Worm (Caenorhabditis elegans) whole organism, late embryonic: ENCODE results near the gene Y41E3.18.

ENCODE experiments used
- C08G9.2 ChIP-seq: sonication (generic microtip); optimal IDR thresholded peaks from 2 replicates; lab custom pipeline; 2016; ENCODE audit warnings: mild to moderate bottlenecking, missing genetic modification characterization, moderate library complexity, missing compliant biosample characterization
- C38D4.7 ChIP-seq: fragments of 200-800 bp; sonication (Bioruptor generic); optimal IDR thresholded peaks from 2 replicates; lab custom pipeline; 2018; ENCODE audit warnings: mild to moderate bottlenecking, missing genetic modification characterization, moderate library complexity, missing compliant biosample characterization
- K09A11.1 ChIP-seq: sonication (generic microtip); optimal IDR thresholded peaks from 2 replicates; lab custom pipeline; 2017; ENCODE audit warnings: antibody characterized with exemption, mild to moderate bottlenecking, missing genetic modification characterization, missing compliant biosample characterization; ENCODE audit not compliant: insufficient read depth
- T23F11.4 ChIP-seq: fragments of 200-800 bp; sonication (Bioruptor generic); optimal IDR thresholded peaks from 2 replicates; lab custom pipeline; 2018; ENCODE audit warnings: mild to moderate bottlenecking, missing genetic modification characterization, missing compliant biosample characterization
- ahr-1 ChIP-seq: sonication (generic microtip); optimal IDR thresholded peaks from 2 replicates; lab custom pipeline; 2016; ENCODE audit warnings: missing genetic modification characterization, missing compliant biosample characterization
- ceh-19 ChIP-seq: fragments of 200-800 bp; sonication (Bioruptor generic); optimal IDR thresholded peaks from 2 replicates; lab custom pipeline; 2018; ENCODE audit warnings: mild to moderate bottlenecking, missing genetic modification characterization, missing compliant biosample characterization
- ceh-2 ChIP-seq: sonication (generic microtip); optimal IDR thresholded peaks from 2 replicates; lab custom pipeline; 2016; ENCODE audit warnings: missing genotype, missing genetic modification characterization, missing compliant biosample characterization
- ceh-24 ChIP-seq: sonication (generic microtip); optimal IDR thresholded peaks from 2 replicates; lab custom pipeline; 2016; ENCODE audit warnings: mild to moderate bottlenecking, missing genetic modification characterization, missing compliant biosample characterization
- ceh-45 ChIP-seq: fragments of 200-800 bp; sonication (Bioruptor generic); IDR thresholded peaks from 2 replicates; pipeline ENCODE4 v1.3.6; 2022; ENCODE audit warnings: missing genetic modification reagents, missing genetic modification characterization, missing compliant biosample characterization
- ceh-48 ChIP-seq: sonication (generic microtip); optimal IDR thresholded peaks from 2 replicates; lab custom pipeline; 2016; ENCODE audit warnings: missing genetic modification characterization, inconsistent platforms, missing compliant biosample characterization
- dve-1 ChIP-seq: sonication (generic microtip); optimal IDR thresholded peaks from 2 replicates; lab custom pipeline; 2017; ENCODE audit warnings: antibody characterized with exemption, mild to moderate bottlenecking, missing genetic modification characterization, missing compliant biosample characterization
- elt-4 ChIP-seq: sonication (generic microtip); optimal IDR thresholded peaks from 2 replicates; lab custom pipeline; 2016; ENCODE audit warnings: missing genetic modification characterization, missing compliant biosample characterization
- eyg-1 ChIP-seq: sonication (generic microtip); optimal IDR thresholded peaks from 2 replicates; lab custom pipeline; 2016; ENCODE audit warnings: missing genotype, missing genetic modification characterization, missing compliant biosample characterization
- fax-1 ChIP-seq: sonication (generic microtip); optimal IDR thresholded peaks from 2 replicates; lab custom pipeline; 2016; ENCODE audit warnings: missing genotype, missing genetic modification characterization, missing compliant biosample characterization
- gmeb-2 ChIP-seq: sonication (generic microtip); optimal IDR thresholded peaks from 2 replicates; lab custom pipeline; 2016; ENCODE audit warnings: missing genetic modification characterization, inconsistent platforms, missing compliant biosample characterization
- hlh-13 ChIP-seq: fragments of 200-800 bp; sonication (Bioruptor generic); optimal IDR thresholded peaks from 2 replicates; lab custom pipeline; 2018; ENCODE audit warnings: mild to moderate bottlenecking, missing genetic modification characterization, missing compliant biosample characterization
- hlh-30 ChIP-seq: sonication (generic microtip); optimal IDR thresholded peaks from 2 replicates; lab custom pipeline; 2017; ENCODE audit warnings: antibody characterized with exemption, missing genetic modification characterization, missing compliant biosample characterization; ENCODE audit not compliant: insufficient read depth
- hlh-6 ChIP-seq: sonication (generic microtip); optimal IDR thresholded peaks from 2 replicates; lab custom pipeline; 2016; ENCODE audit warnings: missing genotype, missing genetic modification characterization, missing compliant biosample characterization
- hlh-8 ChIP-seq: sonication (generic microtip); optimal IDR thresholded peaks from 2 replicates; lab custom pipeline; 2016; ENCODE audit warnings: missing genotype, missing genetic modification characterization, missing compliant biosample characterization
- mec-3 ChIP-seq: sonication (generic microtip); optimal IDR thresholded peaks from 2 replicates; lab custom pipeline; 2016; ENCODE audit warnings: borderline replicate concordance, missing genetic modification characterization, missing compliant biosample characterization
- nfya-1 ChIP-seq: sonication (generic microtip); optimal IDR thresholded peaks from 2 replicates; lab custom pipeline; 2017; ENCODE audit warnings: missing genetic modification characterization, mild to moderate bottlenecking, missing compliant biosample characterization, antibody characterized with exemption, moderate library complexity
- nhr-11 ChIP-seq: fragments of 150-350 bp; optimal IDR thresholded peaks from 2 replicates; lab custom pipeline; 2014; ENCODE audit warnings: missing biosample characterization, missing genetic modification characterization
- npax-4 ChIP-seq: sonication (generic microtip); optimal IDR thresholded peaks from 2 replicates; lab custom pipeline; 2016; ENCODE audit warnings: missing genetic modification characterization, missing compliant biosample characterization
- pat-9 ChIP-seq: fragments of 200-800 bp; sonication (Bioruptor generic); optimal IDR thresholded peaks from 2 replicates; lab custom pipeline; 2018; ENCODE audit warnings: mild to moderate bottlenecking, missing genetic modification characterization, moderate library complexity, missing compliant biosample characterization
- pha-2 ChIP-seq: sonication (generic microtip); optimal IDR thresholded peaks from 2 replicates; lab custom pipeline; 2017; ENCODE audit warnings: mild to moderate bottlenecking, missing genetic modification characterization, missing compliant biosample characterization
- pqm-1 ChIP-seq: sonication (generic microtip); optimal IDR thresholded peaks from 2 replicates; lab custom pipeline; 2016; ENCODE audit warnings: missing genetic modification characterization, missing compliant biosample characterization
- pros-1 ChIP-seq: fragments of 150-350 bp; optimal IDR thresholded peaks from 2 replicates; lab custom pipeline; 2014; ENCODE audit warnings: missing biosample characterization, missing genetic modification reagents, missing genetic modification characterization
- ref-2 ChIP-seq: sonication (generic microtip); optimal IDR thresholded peaks from 2 replicates; lab custom pipeline; 2016; ENCODE audit warnings: missing genetic modification characterization, missing compliant biosample characterization
- sox-4 ChIP-seq: sonication (generic microtip); optimal IDR thresholded peaks from 2 replicates; lab custom pipeline; 2017; ENCODE audit warnings: mild to moderate bottlenecking, missing genetic modification characterization, inconsistent platforms, missing compliant biosample characterization
- tbx-2 ChIP-seq: sonication (generic microtip); optimal IDR thresholded peaks from 2 replicates; lab custom pipeline; 2016; ENCODE audit warnings: missing genetic modification characterization, missing compliant biosample characterization
- ttx-3 ChIP-seq: sonication (generic microtip); optimal IDR thresholded peaks from 2 replicates; lab custom pipeline; 2016; ENCODE audit warnings: missing genetic modification reagents, missing genetic modification characterization, missing compliant biosample characterization
- unc-3 ChIP-seq, 2 experiments: fragments of 200-800 bp in 1 of 2; sonication (Bioruptor generic) in 1 of 2; sonication (generic microtip) in 1 of 2; conservative IDR thresholded peaks in 1 of 2; optimal IDR thresholded peaks in 1 of 2; 2 replicates each; pipeline versions ENCODE4 v1.3.6 to Lab custom; 2016 to 2022; ENCODE audit warnings: missing compliant biosample characterization in 2 of 2, missing genetic modification characterization in 2 of 2, missing genetic modification reagents in 1 of 2
- unc-42 ChIP-seq: sonication (generic microtip); optimal IDR thresholded peaks from 2 replicates; lab custom pipeline; 2016; ENCODE audit warnings: missing genotype, missing genetic modification characterization, missing compliant biosample characterization
- unc-55 ChIP-seq: sonication (generic microtip); optimal IDR thresholded peaks from 2 replicates; lab custom pipeline; 2017; ENCODE audit warnings: missing biosample characterization, missing genetic modification reagents, missing genetic modification characterization
- zip-5 ChIP-seq: sonication (generic microtip); optimal IDR thresholded peaks from 2 replicates; lab custom pipeline; 2016; ENCODE audit warnings: missing genetic modification characterization, missing compliant biosample characterization

Gene Y41E3.18

DNA sequence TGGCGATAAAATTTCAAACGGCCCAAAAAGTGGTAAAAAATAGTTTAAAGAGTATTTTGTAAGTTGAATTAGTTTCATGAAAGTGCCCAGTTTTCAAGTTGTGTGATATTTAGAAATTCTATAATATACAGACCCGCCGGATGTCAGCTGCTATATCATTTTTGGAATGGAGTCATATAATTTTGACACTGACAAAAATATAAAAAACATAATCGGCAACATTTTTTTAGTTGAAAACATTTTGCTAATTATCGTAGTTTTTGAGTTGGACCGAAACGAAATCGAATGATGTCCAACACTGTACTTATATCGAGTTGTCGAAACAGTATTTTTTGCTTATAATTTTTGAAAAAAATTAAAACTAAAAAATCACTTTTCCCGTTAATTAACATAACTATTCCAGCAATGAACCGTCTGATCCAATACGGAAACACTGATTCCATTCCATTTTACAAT is 37.7 kb upstream of the Y41E3.18 start, which contains the start of gene srt-44 (continued):
- TF ChIP-seq fax-1 (tag; lab: Kevin White, UChicago): no peak
- no peak for TF ChIP-seq unc-3 (GFP tag; conservative IDR thresholded peaks at IDR 0.05; lab: Robert Waterston, UW)
- TF ChIP-seq unc-3 (tag; optimal IDR thresholded peaks at IDR 0.05; lab: Kevin White, UChicago): no peak

DNA sequence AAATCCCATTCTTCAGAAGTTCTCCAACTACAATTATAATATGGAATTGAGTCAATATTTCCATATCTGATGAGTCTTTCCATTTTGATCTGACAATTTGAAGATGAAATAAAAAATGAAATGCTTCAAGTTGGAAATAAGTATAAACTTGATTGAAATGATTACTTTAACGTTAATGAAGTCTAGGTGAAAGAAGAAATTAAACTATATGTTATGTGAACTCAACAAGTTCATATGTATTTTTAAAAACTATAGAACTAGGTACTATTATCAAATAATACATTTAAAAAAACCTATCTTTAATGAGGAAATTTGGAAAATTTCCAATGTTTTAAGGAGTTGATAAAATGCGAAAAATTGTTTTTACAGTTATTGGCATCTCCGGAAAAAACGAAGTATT is 32.7 kb upstream of the Y41E3.18 start, which contains the start of gene srt-49:
srt-49 (minus strand) TSS at position 101 of the 400 bp plus-strand sequence.
- TF ChIP-seq ceh-48 (tag; lab: Kevin White, UChicago) (no peak), unc-42 (tag; lab: Kevin White, UChicago) (no peak), pqm-1 (no peak), ceh-45 (no peak), hlh-8 (tag; lab: Kevin White, UChicago) (no peak), tbx-2 (tag; lab: Kevin White, UChicago) (no peak), elt-4 (tag; lab: Kevin White, UChicago) (no peak)

DNA sequence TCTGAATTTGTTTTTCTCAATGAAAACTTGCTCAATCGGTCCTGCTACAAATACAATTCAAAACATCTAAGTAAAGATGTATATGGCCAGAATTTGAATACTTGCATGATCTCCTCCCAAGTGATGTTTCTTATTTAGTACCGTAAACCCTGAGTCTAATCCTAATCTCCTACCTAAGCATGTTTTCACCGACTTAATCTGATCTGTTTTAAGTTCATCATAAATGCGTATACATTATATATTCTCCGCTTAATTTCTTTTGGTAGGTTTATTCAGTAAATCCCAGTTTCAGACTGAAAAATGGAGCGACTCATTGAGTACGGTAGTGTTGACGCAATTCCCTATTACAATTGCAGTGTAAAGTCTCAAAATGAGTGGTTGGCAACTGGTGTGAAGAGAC is 8.8 kb upstream of the Y41E3.18 start, which contains the start of gene srt-50:
srt-50 (plus strand) TSS at position 301 of the 400 bp plus-strand sequence.
- TF ChIP-seq gmeb-2 (no peak), ref-2 (tag; lab: Kevin White, UChicago) (no peak), npax-4 (tag; lab: Kevin White, UChicago) (no peak), tbx-2 (tag; lab: Kevin White, UChicago) (no peak), pros-1 (tag; lab: Kevin White, UChicago) (no peak), ceh-24 (tag; lab: Kevin White, UChicago) (no peak), zip-5 (tag; lab: Kevin White, UChicago) (no peak), ceh-2 (tag; lab: Kevin White, UChicago) (no peak), hlh-8 (tag; lab: Kevin White, UChicago) (no peak), ahr-1 (tag; lab: Kevin White, UChicago) (no peak), dve-1 (no peak), ceh-48 (tag; lab: Kevin White, UChicago) (no peak)

DNA sequence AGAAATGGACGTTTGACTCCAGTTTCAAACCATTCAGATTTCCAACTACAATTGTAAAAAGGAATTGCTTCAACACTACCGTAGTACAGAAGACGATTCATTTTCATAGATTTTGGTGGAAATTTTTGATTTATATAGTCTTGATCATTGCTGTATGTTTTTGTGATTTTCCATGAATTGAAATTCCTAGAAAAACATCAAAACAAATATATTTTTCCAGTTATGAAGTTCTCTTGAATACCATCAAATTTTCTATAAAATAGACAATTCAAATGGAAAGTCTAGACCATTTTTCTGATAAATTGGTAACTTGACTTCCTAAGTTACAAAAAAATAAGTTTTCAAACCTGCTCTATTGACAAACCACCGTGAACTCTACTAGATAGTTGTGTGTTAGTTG is 3.3 kb upstream of the Y41E3.18 start, which contains the start of gene srt-48:
srt-48 (minus strand) TSS at position 101 of the 400 bp plus-strand sequence.
- TF ChIP-seq ref-2 (tag; lab: Kevin White, UChicago): no peak
- no peak for TF ChIP-seq hlh-8 (tag; lab: Kevin White, UChicago)
- TF ChIP-seq C08G9.2 (tag; lab: Kevin White, UChicago): no peak
- no peak for TF ChIP-seq pha-2 (tag; lab: Kevin White, UChicago)
- no peak for TF ChIP-seq ceh-19 (GFP tag; lab: Kevin White, UChicago)
- TF ChIP-seq K09A11.1: no peak
- TF ChIP-seq, all 69 proteins: peak for 0

DNA sequence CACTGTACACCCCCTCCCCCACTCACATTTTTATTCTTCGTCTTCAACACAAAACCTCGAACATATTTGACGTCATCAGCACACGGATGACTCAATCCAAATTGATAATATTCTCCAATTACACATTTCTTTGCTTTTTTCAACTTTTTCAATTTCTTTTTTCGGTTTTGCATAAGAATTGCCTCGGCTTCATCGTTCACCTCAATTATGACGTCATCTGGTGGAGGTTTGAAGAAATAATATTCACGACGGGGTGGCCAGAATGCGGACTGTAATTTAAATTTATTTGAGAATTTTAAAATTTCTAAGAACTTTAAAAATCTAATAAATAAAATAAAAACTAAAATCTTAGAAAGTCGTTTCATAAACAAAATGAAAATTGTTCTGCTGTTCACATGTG is 1.8 kb downstream of the Y41E3.18 start:
- no peak for TF ChIP-seq hlh-6 (tag; lab: Kevin White, UChicago)
- TF ChIP-seq hlh-30 (tag; lab: Kevin White, UChicago): no peak
- TF ChIP-seq eyg-1 (tag; lab: Kevin White, UChicago): no peak
- no peak for TF ChIP-seq npax-4 (tag; lab: Kevin White, UChicago)
- TF ChIP-seq hlh-8 (tag; lab: Kevin White, UChicago): no peak
- TF ChIP-seq nhr-11 (tag; lab: Kevin White, UChicago): no peak
- TF ChIP-seq T23F11.4 (GFP tag; lab: Kevin White, UChicago): no peak
- no peak for TF ChIP-seq unc-55
- no peak for TF ChIP-seq mec-3 (tag; lab: Kevin White, UChicago)
- TF ChIP-seq zip-5 (tag; lab: Kevin White, UChicago): no peak
- TF ChIP-seq hlh-13 (GFP tag; lab: Kevin White, UChicago): no peak
- TF ChIP-seq sox-4 (tag; lab: Kevin White, UChicago): no peak
- TF ChIP-seq pat-9 (tag; lab: Kevin White, UChicago): no peak
- no peak for TF ChIP-seq ttx-3 (tag; lab: Kevin White, UChicago)
- no peak for TF ChIP-seq C38D4.7 (GFP tag; lab: Kevin White, UChicago)
- TF ChIP-seq nfya-1: no peak
